Worm (Caenorhabditis elegans): ENCODE measurements around the gene col-185.

Gene col-185

ce11 chrX:13511796-13512195 is 899 bp upstream of the col-185 start (continued):
- TF ChIP-seq F57A8.1 (GFP tag; optimal IDR thresholded peaks at IDR 0.05) (peak; percentile 2), F37B4.10 (GFP tag; IDR thresholded peaks at IDR 0.05) (no peak), F22D6.2 (tag; optimal IDR thresholded peaks at IDR 0.05) (peak; percentile 4), snpc-3.4 (tag; optimal IDR thresholded peaks at IDR 0.05) (peak; percentile 73), hlh-26 (GFP tag; conservative IDR thresholded peaks at IDR 0.05) (no peak), rpc-1 (optimal IDR thresholded peaks at IDR 0.05) (peak; percentile 96), rpc-1 (tag; optimal IDR thresholded peaks at IDR 0.05) (peak; percentile 94), tbx-9 (tag; optimal IDR thresholded peaks at IDR 0.05; ENCODE audit: borderline replicate concordance) (no peak)

- TF ChIP-seq nhr-120 (GFP tag; IDR thresholded peaks at IDR 0.05) (0 out of 2 replicates have a peak, but pooled peaks have one; percentile 4), egrh-3 (GFP tag; IDR thresholded peaks at IDR 0.05) (peak; percentile 97), efl-1 (GFP tag; optimal IDR thresholded peaks at IDR 0.05) (no peak), zfh-2 (GFP tag; conservative IDR thresholded peaks at IDR 0.05) (peak; percentile 92)
These were observed 561 bp downstream of the col-185 start for ce11 chrX:13510234-13510837.

ce11 chrX:13507233-13507632 is 3.7 kb downstream of the col-185 start, which contains the start of gene H06A10.1:
Gene H06A10.1 (plus strand): TSS chrX:13507533.
- no peak for TF ChIP-seq egrh-3 (GFP tag; IDR thresholded peaks at IDR 0.05)
- no peak for TF ChIP-seq pha-4 (tag; optimal IDR thresholded peaks at IDR 0.05)
- no peak for TF ChIP-seq nfya-2 (GFP tag; IDR thresholded peaks at IDR 0.05)
- no peak for TF ChIP-seq lin-26 (GFP tag; IDR thresholded peaks at IDR 0.05)
- TF ChIP-seq mcd-1 (GFP tag; IDR thresholded peaks at IDR 0.05) = no peak
- TF ChIP-seq cebp-1 (GFP tag; IDR thresholded peaks at IDR 0.05) = no peak
- no peak for TF ChIP-seq cebp-1 (tag; optimal IDR thresholded peaks at IDR 0.05)
- no peak for TF ChIP-seq hlh-12 (tag; optimal IDR thresholded peaks at IDR 0.05)
- no peak for TF ChIP-seq nhr-27 (tag; optimal IDR thresholded peaks at IDR 0.05)
- TF ChIP-seq snpc-1.1 (tag; optimal IDR thresholded peaks at IDR 0.05; ENCODE audit: insufficient read depth) = no peak
- no peak for TF ChIP-seq unc-62 (GFP tag; optimal IDR thresholded peaks at IDR 0.05)
- no peak for TF ChIP-seq F57A8.1 (GFP tag; optimal IDR thresholded peaks at IDR 0.05)
- no peak for TF ChIP-seq chd-7 (tag; optimal IDR thresholded peaks at IDR 0.05)
- no peak for TF ChIP-seq nfyb-1 (GFP tag; IDR thresholded peaks at IDR 0.05)
- TF ChIP-seq dpff-1 (tag; optimal IDR thresholded peaks at IDR 0.05) = no peak

- TF ChIP-seq snpc-4 (GFP tag; optimal IDR thresholded peaks at IDR 0.05) = no peak
- peak in 3 of 4 experiments; percentile 33 to 76 (median 73) for TF ChIP-seq snpc-4 (tag; optimal IDR thresholded peaks at IDR 0.05)
- no peak for TF ChIP-seq hrde-1 (tag; optimal IDR thresholded peaks at IDR 0.05; ENCODE audit: borderline replicate concordance)
- no peak for TF ChIP-seq ets-4 (GFP tag; optimal IDR thresholded peaks at IDR 0.05)
- no peak for TF ChIP-seq sdz-38 (tag; optimal IDR thresholded peaks at IDR 0.05)
- no peak for TF ChIP-seq F57C9.4 (tag; optimal IDR thresholded peaks at IDR 0.05)
- no peak for TF ChIP-seq akir-1 (GFP tag; optimal IDR thresholded peaks at IDR 0.05)
These were observed 4.4 kb downstream of the col-185 start for ce11 chrX:13506493-13506892.

ce11 chrX:13506043-13506442 is 4.9 kb downstream of the col-185 start:
- TF ChIP-seq efl-1 (GFP tag; optimal IDR thresholded peaks at IDR 0.05) = no peak
- no peak for TF ChIP-seq cebp-2 (GFP tag; IDR thresholded peaks at IDR 0.05)
- TF ChIP-seq Y79H2A.3 (GFP tag; conservative IDR thresholded peaks at IDR 0.05) = no peak
- TF ChIP-seq F23B12.7 (tag; optimal IDR thresholded peaks at IDR 0.05; ENCODE audit: insufficient read depth) = no peak
- TF ChIP-seq ceh-79 (tag; optimal IDR thresholded peaks at IDR 0.05) = no peak
- no peak for TF ChIP-seq Y53F4B.3 (GFP tag; IDR thresholded peaks at IDR 0.05)
- no peak for TF ChIP-seq madf-3 (GFP tag; IDR thresholded peaks at IDR 0.05)
- TF ChIP-seq mel-28 (tag; optimal IDR thresholded peaks at IDR 0.05; ENCODE audit: borderline replicate concordance) = no peak
- no peak for TF ChIP-seq ztf-25 (GFP tag; IDR thresholded peaks at IDR 0.05)
- TF ChIP-seq aptf-3 (GFP tag; IDR thresholded peaks at IDR 0.05) = no peak
- TF ChIP-seq attf-5 (GFP tag; optimal IDR thresholded peaks at IDR 0.05) = no peak
- TF ChIP-seq nhr-80 (tag; optimal IDR thresholded peaks at IDR 0.05) = no peak
- no peak for TF ChIP-seq B0336.3 (GFP tag; IDR thresholded peaks at IDR 0.05)
- no peak for TF ChIP-seq mxl-1 (tag; optimal IDR thresholded peaks at IDR 0.05)
